Worm (Caenorhabditis elegans) whole organism, early embryonic: ENCODE results near the gene alx-1.

Source experiments
- B0310.2 ChIP-seq: sonication (generic microtip); optimal IDR thresholded peaks from 2 replicates; lab custom pipeline; 2016; ENCODE audit warnings: mild to moderate bottlenecking, missing genetic modification characterization, missing compliant biosample characterization
- F13C5.2 ChIP-seq: sonication (generic microtip); optimal IDR thresholded peaks from 2 replicates; lab custom pipeline; 2017; ENCODE audit warnings: mild to moderate bottlenecking, missing genetic modification characterization, inconsistent platforms, missing compliant biosample characterization
- aly-1 ChIP-seq: sonication (generic microtip); optimal IDR thresholded peaks from 2 replicates; lab custom pipeline; 2016; ENCODE audit warnings: missing genetic modification characterization, missing compliant biosample characterization
- ama-1 ChIP-seq: fragments of 150-350 bp; optimal IDR thresholded peaks from 2 replicates; lab custom pipeline; 2014
- ceh-13 ChIP-seq: fragments of 200-800 bp; sonication (Bioruptor generic); optimal IDR thresholded peaks from 2 replicates; lab custom pipeline; 2018; ENCODE audit warnings: mild to moderate bottlenecking, missing genetic modification characterization, missing compliant biosample characterization
- ceh-36 ChIP-seq: sonication (generic microtip); optimal IDR thresholded peaks from 2 replicates; lab custom pipeline; 2016; ENCODE audit warnings: missing genetic modification characterization, inconsistent platforms, missing compliant biosample characterization
- ets-7 ChIP-seq: sonication (generic microtip); optimal IDR thresholded peaks from 2 replicates; lab custom pipeline; 2016; ENCODE audit warnings: missing genotype, missing genetic modification characterization, missing compliant biosample characterization
- flt-1 ChIP-seq: fragments of 200-800 bp; sonication (Bioruptor generic); IDR thresholded peaks from 2 replicates; pipeline ENCODE4 v1.3.6; 2022; ENCODE audit warnings: missing genetic modification characterization, missing compliant biosample characterization
- hmbx-1 ChIP-seq: sonication (generic microtip); optimal IDR thresholded peaks from 2 replicates; lab custom pipeline; 2016; ENCODE audit warnings: mild to moderate bottlenecking, missing genetic modification characterization, missing compliant biosample characterization
- hmg-4 ChIP-seq: fragments of 200-800 bp; sonication (Bioruptor generic); optimal IDR thresholded peaks from 2 replicates; lab custom pipeline; 2018; ENCODE audit warnings: mild to moderate bottlenecking, missing genetic modification characterization, missing compliant biosample characterization
- hnd-1 ChIP-seq: sonication (generic microtip); optimal IDR thresholded peaks from 2 replicates; lab custom pipeline; 2016; ENCODE audit warnings: missing genetic modification characterization, missing compliant biosample characterization
- pes-1 ChIP-seq: fragments of 200-800 bp; sonication (Bioruptor generic); IDR thresholded peaks from 2 replicates; pipeline ENCODE4 v1.3.6; 2022; ENCODE audit warnings: missing genetic modification reagents, missing genetic modification characterization, missing compliant biosample characterization
- scrt-1 ChIP-seq: fragments of 200-800 bp; sonication (Bioruptor generic); IDR thresholded peaks from 2 replicates; pipeline ENCODE4 v1.3.6; 2022; ENCODE audit warnings: missing genetic modification characterization, missing compliant biosample characterization
- sea-1 ChIP-seq: fragments of 200-800 bp; sonication (Bioruptor generic); conservative IDR thresholded peaks from 2 replicates; pipeline ENCODE4 v1.3.6; 2022; ENCODE audit warnings: missing genetic modification characterization, missing compliant biosample characterization
- tbx-11 ChIP-seq: fragments of 200-800 bp; sonication (Bioruptor generic); IDR thresholded peaks from 2 replicates; pipeline ENCODE4 v1.3.6; 2022; ENCODE audit warnings: missing genetic modification characterization, missing compliant biosample characterization
- tbx-37 ChIP-seq: fragments of 200-800 bp; sonication (Bioruptor generic); conservative IDR thresholded peaks from 2 replicates; pipeline ENCODE4 v1.3.6; 2022; ENCODE audit warnings: missing genetic modification reagents, missing genetic modification characterization, missing compliant biosample characterization
- tra-4 ChIP-seq: sonication (generic microtip); optimal IDR thresholded peaks from 2 replicates; lab custom pipeline; 2017; ENCODE audit warnings: missing genetic modification characterization, missing compliant biosample characterization

alx-1 gene

DNA sequence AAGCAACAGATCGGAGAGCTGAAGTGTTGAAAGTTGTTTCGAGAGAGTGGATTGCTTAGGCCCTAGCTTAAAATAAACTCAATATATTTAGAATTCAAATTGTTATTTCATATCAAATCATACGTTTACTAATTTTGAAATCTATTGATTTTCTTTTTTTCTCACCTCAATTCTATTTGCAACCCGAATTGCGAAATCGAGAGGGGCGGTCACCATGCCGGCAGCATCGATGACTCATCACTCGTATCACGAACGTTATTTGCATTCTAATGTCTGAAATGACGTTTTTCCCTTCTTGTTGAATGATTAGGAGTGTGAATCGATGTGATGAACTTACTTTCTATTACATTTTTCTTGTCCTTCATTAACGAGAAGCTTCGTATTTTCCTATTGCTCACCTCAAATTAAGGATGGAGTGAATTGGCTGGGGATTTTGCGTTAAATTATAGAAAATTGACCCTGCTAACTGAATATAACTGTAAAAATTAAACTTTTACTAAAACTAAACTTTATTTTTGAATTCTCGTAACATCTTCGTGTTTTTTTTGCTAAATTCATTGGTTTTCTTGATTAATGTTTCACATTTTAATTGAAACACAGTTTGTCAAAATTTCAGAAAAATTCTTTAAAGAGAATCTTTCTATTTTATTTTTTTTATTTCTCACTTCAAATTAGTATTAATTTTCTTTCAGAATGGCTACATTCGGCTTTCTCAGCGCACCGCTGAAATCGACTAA is at the start of gene alx-1:
alx-1 (plus strand) TSS at position 687 of the 737 bp plus-strand sequence.
- TF ChIP-seq tbx-11 (GFP tag; lab: Robert Waterston, UW) (no peak), F13C5.2 (tag; lab: Kevin White, UChicago) (no peak), ama-1 (lab: Kevin White, UChicago) (no peak), sea-1 (GFP tag; lab: Robert Waterston, UW) (no peak), hmg-4 (GFP tag; lab: Kevin White, UChicago) (no peak), ets-7 (tag; lab: Kevin White, UChicago) (no peak), tbx-37 (GFP tag; lab: Robert Waterston, UW) (no peak), scrt-1 (GFP tag; lab: Robert Waterston, UW) (no peak), tra-4 (tag; lab: Kevin White, UChicago) (no peak), B0310.2 (tag; lab: Kevin White, UChicago) (no peak), aly-1 (no peak), flt-1 (GFP tag; lab: Robert Waterston, UW) (no peak), hmbx-1 (no peak)

- TF ChIP-seq sea-1 (GFP tag; lab: Robert Waterston, UW) (no peak), aly-1 (no peak), hnd-1 (no peak), ceh-36 (tag; lab: Kevin White, UChicago) (no peak), hmbx-1 (no peak), hmg-4 (GFP tag; lab: Kevin White, UChicago) (no peak), tra-4 (tag; lab: Kevin White, UChicago) (no peak), pes-1 (no peak), ets-7 (tag; lab: Kevin White, UChicago) (no peak), tbx-11 (GFP tag; lab: Robert Waterston, UW) (no peak), scrt-1 (GFP tag; lab: Robert Waterston, UW) (no peak), B0310.2 (tag; lab: Kevin White, UChicago) (no peak)
Observed at ce11 chrIII:9907574-9907973, 49.6 kb upstream of the alx-1 start.

DNA sequence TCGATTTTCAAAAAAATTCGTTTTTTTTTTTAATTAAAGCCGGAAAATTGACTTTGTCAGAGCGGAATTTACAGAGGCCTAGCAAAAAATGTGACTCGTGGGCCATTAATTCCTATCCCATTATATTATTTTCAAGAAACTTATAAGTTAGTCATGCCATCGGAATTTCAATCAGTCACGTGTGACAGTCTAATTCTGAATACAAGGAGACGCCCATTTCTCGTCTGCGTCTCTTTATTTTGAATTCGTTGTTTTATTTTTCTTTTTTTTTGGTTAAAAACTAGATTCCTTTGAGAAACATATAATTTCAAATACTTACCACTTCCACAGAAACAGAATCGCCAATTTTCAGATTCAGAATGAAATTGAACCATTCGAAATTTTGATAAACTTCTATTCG is 48.4 kb upstream of the alx-1 start:
- no peak for TF ChIP-seq hmg-4 (GFP tag; lab: Kevin White, UChicago)
- no peak for TF ChIP-seq ama-1 (lab: Kevin White, UChicago)
- TF ChIP-seq hnd-1, result no peak
- TF ChIP-seq ceh-13 (GFP tag; lab: Kevin White, UChicago), result no peak
- TF ChIP-seq hmbx-1, result no peak
- no peak for TF ChIP-seq sea-1 (GFP tag; lab: Robert Waterston, UW)
- no peak for TF ChIP-seq flt-1 (GFP tag; lab: Robert Waterston, UW)
- TF ChIP-seq tbx-11 (GFP tag; lab: Robert Waterston, UW), result no peak
- no peak for TF ChIP-seq B0310.2 (tag; lab: Kevin White, UChicago)
- TF ChIP-seq tbx-37 (GFP tag; lab: Robert Waterston, UW), result no peak
- no peak for TF ChIP-seq tra-4 (tag; lab: Kevin White, UChicago)
- no peak for TF ChIP-seq pes-1

DNA sequence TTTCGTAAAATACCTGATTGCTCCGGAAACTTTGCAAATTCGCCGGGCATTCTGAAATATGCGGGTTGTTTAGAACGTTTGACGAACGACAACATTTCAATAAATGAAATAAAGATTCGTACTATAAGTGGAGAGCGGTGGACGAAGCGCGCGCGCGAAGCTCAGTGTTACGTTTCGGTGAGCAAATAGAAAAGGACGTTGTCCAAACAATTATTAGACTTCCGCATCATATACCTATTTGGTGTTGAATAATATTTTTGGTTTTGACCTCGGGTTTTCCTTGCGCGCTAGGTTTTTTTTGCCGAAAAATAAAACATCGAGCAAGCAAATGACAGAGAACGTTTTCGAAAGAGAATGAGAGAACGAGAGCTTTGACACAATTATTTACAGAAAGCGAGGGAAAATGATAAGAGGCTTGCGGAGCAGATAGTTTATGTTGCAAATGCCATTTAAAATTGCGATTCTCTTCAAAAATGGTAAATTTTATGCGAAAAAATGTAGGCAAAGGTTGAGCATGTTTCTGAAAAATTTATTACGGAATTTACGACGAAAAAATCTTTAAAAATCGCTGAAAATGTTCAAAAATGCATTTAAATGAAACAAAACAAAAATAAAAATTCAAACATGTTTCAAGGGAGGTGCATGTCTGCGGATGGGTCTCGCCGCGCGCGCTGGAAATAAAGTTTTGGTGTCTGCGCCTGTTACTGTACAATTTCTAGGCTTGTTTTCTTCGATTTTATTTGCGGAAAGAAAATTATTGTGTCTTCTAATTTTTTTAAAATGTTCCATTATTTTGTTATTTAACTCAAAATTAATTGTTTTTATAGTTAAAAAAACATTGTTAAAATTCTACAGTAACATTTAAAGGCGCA is 46.3 kb upstream of the alx-1 start, which contains the start of the genes cyld-1 and F40F12.9:
cyld-1 (minus strand) TSS at position 51 of the 872 bp plus-strand sequence.
F40F12.9 (plus strand) TSS at position 721 of the 872 bp plus-strand sequence.
- TF ChIP-seq aly-1 (no peak), ama-1 (lab: Kevin White, UChicago) (no peak), flt-1 (GFP tag; lab: Robert Waterston, UW) (no peak), tbx-37 (GFP tag; lab: Robert Waterston, UW) (no peak), hnd-1 (no peak), ceh-36 (tag; lab: Kevin White, UChicago) (no peak), B0310.2 (tag; lab: Kevin White, UChicago) (no peak), sea-1 (GFP tag; lab: Robert Waterston, UW) (no peak), tbx-11 (GFP tag; lab: Robert Waterston, UW) (no peak), hmg-4 (GFP tag; lab: Kevin White, UChicago) (no peak), tra-4 (tag; lab: Kevin White, UChicago) (no peak), hmbx-1 (no peak), F13C5.2 (tag; lab: Kevin White, UChicago) (no peak)

DNA sequence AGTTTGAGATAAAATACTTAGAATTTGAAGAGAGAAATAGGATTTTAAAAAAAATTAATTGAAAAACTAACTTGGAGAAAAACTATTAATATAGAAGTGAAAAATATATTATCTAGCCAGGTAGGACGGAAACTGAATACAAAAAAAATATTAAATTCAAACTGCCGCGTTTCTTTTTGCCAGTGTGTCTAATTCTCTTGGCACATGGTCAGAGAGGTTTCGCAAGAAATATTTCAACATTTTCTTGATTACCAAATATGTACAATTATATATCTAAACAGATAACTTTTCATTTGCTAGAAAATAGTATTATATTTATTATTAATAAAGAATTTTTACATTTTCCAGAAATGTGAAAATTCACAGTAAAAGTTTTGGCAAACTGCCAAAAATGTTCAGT is 44.6 kb upstream of the alx-1 start:
- TF ChIP-seq hmg-4 (GFP tag; lab: Kevin White, UChicago), result no peak
- no peak for TF ChIP-seq tra-4 (tag; lab: Kevin White, UChicago)
- no peak for TF ChIP-seq ets-7 (tag; lab: Kevin White, UChicago)
- TF ChIP-seq tbx-11 (GFP tag; lab: Robert Waterston, UW), result no peak
- no peak for TF ChIP-seq hmbx-1
- TF ChIP-seq ama-1 (lab: Kevin White, UChicago), result no peak
- TF ChIP-seq scrt-1 (GFP tag; lab: Robert Waterston, UW), result no peak

DNA sequence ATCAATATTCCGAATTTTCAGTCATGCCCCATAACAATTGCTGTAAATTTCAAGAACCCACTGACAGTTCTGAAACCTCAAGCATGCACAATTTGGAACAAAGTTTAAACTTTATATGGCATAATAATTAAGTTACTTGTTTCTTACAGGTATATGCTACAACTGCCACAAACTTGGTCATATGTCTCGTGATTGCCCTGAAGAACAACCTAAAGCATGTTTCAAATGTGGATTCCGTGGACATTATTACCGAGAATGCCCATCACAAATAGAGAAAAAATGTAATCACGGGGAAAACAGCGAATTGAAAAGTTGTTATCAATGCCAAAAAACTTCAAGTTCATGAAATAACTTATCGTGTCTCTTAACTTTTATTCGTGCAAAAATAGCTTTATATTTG is 44.2 kb upstream of the alx-1 start:
- TF ChIP-seq tbx-37 (GFP tag; lab: Robert Waterston, UW), result no peak
- no peak for TF ChIP-seq B0310.2 (tag; lab: Kevin White, UChicago)
- no peak for TF ChIP-seq tra-4 (tag; lab: Kevin White, UChicago)
- no peak for TF ChIP-seq pes-1
- no peak for TF ChIP-seq ets-7 (tag; lab: Kevin White, UChicago)
- TF ChIP-seq ama-1 (lab: Kevin White, UChicago), result no peak
- no peak for TF ChIP-seq ceh-13 (GFP tag; lab: Kevin White, UChicago)
- no peak for TF ChIP-seq tbx-11 (GFP tag; lab: Robert Waterston, UW)
- TF ChIP-seq aly-1, result no peak
- TF ChIP-seq F13C5.2 (tag; lab: Kevin White, UChicago), result no peak
- TF ChIP-seq ceh-36 (tag; lab: Kevin White, UChicago), result no peak
- TF ChIP-seq scrt-1 (GFP tag; lab: Robert Waterston, UW), result no peak
- TF ChIP-seq hmbx-1, result no peak
